Worm (Caenorhabditis elegans) whole organism, early embryonic: Measurements from ENCODE around the gene ser-7.

Source experiments
- B0310.2 ChIP-seq: sonication (generic microtip); optimal IDR thresholded peaks from 2 replicates; lab custom pipeline; 2016; ENCODE audit warnings: mild to moderate bottlenecking, missing genetic modification characterization, missing compliant biosample characterization
- F13C5.2 ChIP-seq: sonication (generic microtip); optimal IDR thresholded peaks from 2 replicates; lab custom pipeline; 2017; ENCODE audit warnings: mild to moderate bottlenecking, missing genetic modification characterization, inconsistent platforms, missing compliant biosample characterization
- ama-1 ChIP-seq: fragments of 150-350 bp; optimal IDR thresholded peaks from 2 replicates; lab custom pipeline; 2014
- ceh-13 ChIP-seq: fragments of 200-800 bp; sonication (Bioruptor generic); optimal IDR thresholded peaks from 2 replicates; lab custom pipeline; 2018; ENCODE audit warnings: mild to moderate bottlenecking, missing genetic modification characterization, missing compliant biosample characterization
- hmg-4 ChIP-seq: fragments of 200-800 bp; sonication (Bioruptor generic); optimal IDR thresholded peaks from 2 replicates; lab custom pipeline; 2018; ENCODE audit warnings: mild to moderate bottlenecking, missing genetic modification characterization, missing compliant biosample characterization
- hnd-1 ChIP-seq: sonication (generic microtip); optimal IDR thresholded peaks from 2 replicates; lab custom pipeline; 2016; ENCODE audit warnings: missing genetic modification characterization, missing compliant biosample characterization
- pes-1 ChIP-seq: fragments of 200-800 bp; sonication (Bioruptor generic); IDR thresholded peaks from 2 replicates; pipeline ENCODE4 v1.3.6; 2022; ENCODE audit warnings: missing genetic modification reagents, missing genetic modification characterization, missing compliant biosample characterization
- sea-1 ChIP-seq: fragments of 200-800 bp; sonication (Bioruptor generic); conservative IDR thresholded peaks from 2 replicates; pipeline ENCODE4 v1.3.6; 2022; ENCODE audit warnings: missing genetic modification characterization, missing compliant biosample characterization
- tbx-11 ChIP-seq: fragments of 200-800 bp; sonication (Bioruptor generic); IDR thresholded peaks from 2 replicates; pipeline ENCODE4 v1.3.6; 2022; ENCODE audit warnings: missing genetic modification characterization, missing compliant biosample characterization
- tra-4 ChIP-seq: sonication (generic microtip); optimal IDR thresholded peaks from 2 replicates; lab custom pipeline; 2017; ENCODE audit warnings: missing genetic modification characterization, missing compliant biosample characterization

- TF ChIP-seq ama-1 (lab: Kevin White, UChicago) (no peak), pes-1 (GFP tag; lab: Robert Waterston, UW) (no peak), F13C5.2 (no peak), hmg-4 (GFP tag; lab: Kevin White, UChicago) (no peak), B0310.2 (tag; lab: Kevin White, UChicago) (no peak), tra-4 (tag; lab: Kevin White, UChicago) (no peak), sea-1 (GFP tag; lab: Robert Waterston, UW) (no peak), tbx-11 (GFP tag; lab: Robert Waterston, UW) (no peak), ceh-13 (GFP tag; lab: Kevin White, UChicago) (no peak), hnd-1 (tag; lab: Kevin White, UChicago) (no peak)
Measured at ce11 chrX:2707480-2708015, 34.2 kb downstream of the ser-7 start.
